Worm (Caenorhabditis elegans) whole organism, L4 larva: ENCODE data around the gene ntp-1.

Source experiments
- F44E2.7 ChIP-seq: fragments of 200-800 bp; sonication (Bioruptor generic); IDR thresholded peaks from 2 replicates; pipeline ENCODE4 v2.1.2; 2022; ENCODE audit warnings: missing genetic modification characterization, missing compliant biosample characterization
- F49E8.2 ChIP-seq: sonication (generic microtip); optimal IDR thresholded peaks from 2 replicates; lab custom pipeline; 2016; ENCODE audit warnings: missing compliant biosample characterization, mild to moderate bottlenecking, missing genetic modification characterization, borderline replicate concordance
- R02D3.7 ChIP-seq: fragments of 150-350 bp; sonication (generic microtip); optimal IDR thresholded peaks from 3 replicates; lab custom pipeline; 2014; ENCODE audit warnings: missing biosample characterization, missing genetic modification characterization
- T26A8.4 ChIP-seq: fragments of 200-800 bp; sonication (Bioruptor generic); IDR thresholded peaks from 2 replicates; pipeline ENCODE4 v1.3.6; 2022; ENCODE audit warnings: missing genetic modification characterization, missing compliant biosample characterization
- Y105C5A.15 ChIP-seq: fragments of 200-800 bp; sonication (Bioruptor generic); IDR thresholded peaks from 2 replicates; pipeline ENCODE4 v1.3.6; 2022; ENCODE audit warnings: missing genetic modification characterization, missing compliant biosample characterization
- Y5F2A.4 ChIP-seq: fragments of 200-800 bp; sonication (Bioruptor generic); optimal IDR thresholded peaks from 2 replicates; lab custom pipeline; 2018; ENCODE audit warnings: mild to moderate bottlenecking, missing genetic modification characterization, missing compliant biosample characterization
- ZK546.5 ChIP-seq, 2 experiments: sonication (generic microtip); optimal IDR thresholded peaks; 2 replicates each; lab custom pipeline; 2017; ENCODE audit warnings: missing biosample characterization in 2 of 2, missing genetic modification characterization in 2 of 2
- aly-2 ChIP-seq: sonication (generic microtip); optimal IDR thresholded peaks from 2 replicates; lab custom pipeline; 2018; ENCODE audit warnings: missing biosample characterization, missing genetic modification characterization
- ceh-20 ChIP-seq: fragments of 200-800 bp; sonication (Bioruptor generic); IDR thresholded peaks from 2 replicates; pipeline ENCODE4 v1.3.6; 2022; ENCODE audit warnings: missing genetic modification reagents, missing genetic modification characterization, missing compliant biosample characterization
- ceh-44 ChIP-seq: fragments of 200-800 bp; sonication (Bioruptor generic); IDR thresholded peaks from 2 replicates; pipeline ENCODE4 v1.3.6; 2022; ENCODE audit warnings: missing genetic modification reagents, missing genetic modification characterization, missing compliant biosample characterization
- ces-1 ChIP-seq: fragments of 150-350 bp; sonication (generic microtip); optimal IDR thresholded peaks from 4 replicates; lab custom pipeline; 2014; ENCODE audit warnings: missing biosample characterization, missing genetic modification reagents, missing genetic modification characterization
- cey-2 ChIP-seq: sonication (generic microtip); optimal IDR thresholded peaks from 3 replicates; lab custom pipeline; 2017; ENCODE audit warnings: missing genetic modification characterization, mild to moderate bottlenecking, missing compliant biosample characterization, antibody characterized with exemption, borderline replicate concordance; ENCODE audit not compliant: insufficient read depth
- ctbp-1 ChIP-seq: fragments of 200-800 bp; sonication (Bioruptor generic); IDR thresholded peaks from 2 replicates; pipeline ENCODE4 v1.3.6; 2022; ENCODE audit warnings: missing genetic modification reagents, missing genetic modification characterization, missing compliant biosample characterization
- daf-12 ChIP-seq: fragments of 150-350 bp; optimal IDR thresholded peaks from 2 replicates; lab custom pipeline; 2014; ENCODE audit warnings: missing biosample characterization, missing genetic modification reagents, missing genetic modification characterization
- daf-8 ChIP-seq: fragments of 200-800 bp; sonication (Bioruptor generic); IDR thresholded peaks from 2 replicates; pipeline ENCODE4 v1.3.6; 2022; ENCODE audit warnings: missing genetic modification characterization, missing compliant biosample characterization
- dmd-6 ChIP-seq: fragments of 200-800 bp; sonication (Bioruptor generic); IDR thresholded peaks from 2 replicates; pipeline ENCODE4 v1.3.6; 2022; ENCODE audit warnings: missing genetic modification reagents, missing genetic modification characterization, missing compliant biosample characterization
- dmd-9 ChIP-seq: fragments of 200-800 bp; sonication (Bioruptor generic); IDR thresholded peaks from 2 replicates; pipeline ENCODE4 v1.3.6; 2022; ENCODE audit warnings: missing genetic modification reagents, missing genetic modification characterization, missing compliant biosample characterization
- duxl-1 ChIP-seq: sonication (generic microtip); optimal IDR thresholded peaks from 2 replicates; lab custom pipeline; 2016; ENCODE audit warnings: mild to moderate bottlenecking, missing genetic modification characterization, moderate library complexity, missing compliant biosample characterization; ENCODE audit not compliant: poor library complexity
- fos-1 ChIP-seq: fragments of 150-350 bp; optimal IDR thresholded peaks from 2 replicates; lab custom pipeline; 2014; ENCODE audit warnings: missing biosample characterization, missing genetic modification characterization
- hlh-30 ChIP-seq: sonication (generic microtip); optimal IDR thresholded peaks from 2 replicates; lab custom pipeline; 2017; ENCODE audit warnings: antibody characterized with exemption, mild to moderate bottlenecking, missing genetic modification characterization, missing compliant biosample characterization; ENCODE audit not compliant: insufficient read depth
- hmg-1.1 ChIP-seq: fragments of 200-800 bp; sonication (Bioruptor generic); IDR thresholded peaks from 2 replicates; pipeline ENCODE4 v1.3.6; 2022; ENCODE audit warnings: missing genetic modification reagents, missing genetic modification characterization, missing compliant biosample characterization
- lin-15B ChIP-seq: fragments of 150-350 bp; sonication (generic microtip); optimal IDR thresholded peaks from 3 replicates; lab custom pipeline; 2014; ENCODE audit warnings: missing biosample characterization, missing genetic modification characterization
- lin-39 ChIP-seq: fragments of 150-350 bp; optimal IDR thresholded peaks from 2 replicates; lab custom pipeline; 2014; ENCODE audit warnings: missing biosample characterization, missing genetic modification reagents, missing genetic modification characterization
- lir-3 ChIP-seq: sonication (generic microtip); optimal IDR thresholded peaks from 2 replicates; lab custom pipeline; 2016; ENCODE audit warnings: mild to moderate bottlenecking, missing genetic modification characterization, missing compliant biosample characterization
- lsy-2 ChIP-seq, 2 experiments: fragments of 150-350 bp in 1 of 2; sonication (generic microtip) in 1 of 2; optimal IDR thresholded peaks; 2 replicates each; lab custom pipeline; 2014 to 2017; ENCODE audit warnings: missing biosample characterization in 2 of 2, missing genetic modification characterization in 2 of 2
- madf-9 ChIP-seq: fragments of 200-800 bp; sonication (Bioruptor generic); conservative IDR thresholded peaks from 2 replicates; pipeline ENCODE4 v1.3.6; 2022; ENCODE audit warnings: missing genetic modification reagents, missing genetic modification characterization, missing compliant biosample characterization
- mdl-1 ChIP-seq, 2 experiments: fragments of 150-350 bp in 1 of 2; sonication (generic microtip) in 1 of 2; optimal IDR thresholded peaks; 2 replicates each; lab custom pipeline; 2014 to 2017; ENCODE audit warnings: missing biosample characterization in 2 of 2, missing genetic modification characterization in 2 of 2
- mep-1 ChIP-seq: fragments of 150-350 bp; sonication (generic microtip); optimal IDR thresholded peaks from 3 replicates; lab custom pipeline; 2014; ENCODE audit warnings: missing biosample characterization, missing genetic modification characterization
- mxl-3 ChIP-seq: fragments of 200-800 bp; sonication (Bioruptor generic); optimal IDR thresholded peaks from 2 replicates; lab custom pipeline; 2018; ENCODE audit warnings: mild to moderate bottlenecking, missing genetic modification characterization, missing compliant biosample characterization
- nhr-102 ChIP-seq: sonication (generic microtip); optimal IDR thresholded peaks from 2 replicates; lab custom pipeline; 2016; ENCODE audit warnings: mild to moderate bottlenecking, missing genetic modification characterization, moderate library complexity, missing compliant biosample characterization
- nhr-25 ChIP-seq: sonication (generic microtip); optimal IDR thresholded peaks from 2 replicates; lab custom pipeline; 2017; ENCODE audit warnings: missing genetic modification characterization, mild to moderate bottlenecking, missing compliant biosample characterization, antibody characterized with exemption, moderate library complexity, borderline replicate concordance; ENCODE audit not compliant: insufficient read depth
- nhr-28 ChIP-seq: fragments of 150-350 bp; optimal IDR thresholded peaks from 2 replicates; lab custom pipeline; 2014; ENCODE audit warnings: missing biosample characterization, missing genetic modification characterization
- php-3 ChIP-seq: fragments of 200-800 bp; sonication (Bioruptor generic); IDR thresholded peaks from 2 replicates; pipeline ENCODE4 v1.3.6; 2022; ENCODE audit warnings: missing genetic modification reagents, missing genetic modification characterization, missing compliant biosample characterization
- skn-1 ChIP-seq: fragments of 150-350 bp; optimal IDR thresholded peaks from 2 replicates; lab custom pipeline; 2014; ENCODE audit warnings: missing biosample characterization, missing genetic modification characterization
- snpc-4 ChIP-seq: fragments of 150-350 bp; optimal IDR thresholded peaks from 2 replicates; lab custom pipeline; 2014; ENCODE audit warnings: missing biosample characterization, missing genetic modification characterization
- spr-1 ChIP-seq: sonication (generic microtip); optimal IDR thresholded peaks from 2 replicates; lab custom pipeline; 2016; ENCODE audit warnings: mild to moderate bottlenecking, missing genetic modification characterization, missing compliant biosample characterization
- spr-3 ChIP-seq: fragments of 200-800 bp; sonication (Bioruptor generic); optimal IDR thresholded peaks from 2 replicates; lab custom pipeline; 2018; ENCODE audit warnings: mild to moderate bottlenecking, missing genetic modification characterization, missing compliant biosample characterization
- vab-7 ChIP-seq: fragments of 200-800 bp; sonication (Bioruptor generic); IDR thresholded peaks from 2 replicates; pipeline ENCODE4 v1.3.6; 2022; ENCODE audit warnings: missing genetic modification reagents, missing genetic modification characterization, missing compliant biosample characterization
- zag-1 ChIP-seq: fragments of 150-350 bp; optimal IDR thresholded peaks from 2 replicates; lab custom pipeline; 2014; ENCODE audit warnings: missing biosample characterization, missing genetic modification characterization
- zfp-3 ChIP-seq: fragments of 200-800 bp; sonication (Bioruptor generic); conservative IDR thresholded peaks from 2 replicates; pipeline ENCODE4 v1.3.6; 2022; ENCODE audit warnings: missing genetic modification reagents, missing genetic modification characterization, missing compliant biosample characterization

The ntp-1 gene

ce11 chrIV:7836491-7836890, 41.9 kb upstream of the ntp-1 start:
- TF ChIP-seq spr-3 (GFP tag; lab: Kevin White, UChicago) (no peak), Y5F2A.4 (GFP tag; lab: Kevin White, UChicago) (no peak), nhr-25 (tag; lab: Kevin White, UChicago) (no peak), ZK546.5 (tag; optimal IDR thresholded peaks at IDR 0.05; lab: Kevin White, UChicago) (no peak), snpc-4 (tag; lab: Kevin White, UChicago) (no peak), Y105C5A.15 (GFP tag; lab: Robert Waterston, UW) (no peak), skn-1 (tag; lab: Kevin White, UChicago) (no peak), lir-3 (no peak), lin-39 (tag; lab: Kevin White, UChicago) (no peak), lin-15B (tag; lab: Kevin White, UChicago) (no peak), daf-12 (tag; lab: Kevin White, UChicago) (no peak), F44E2.7 (no peak), php-3 (GFP tag; lab: Robert Waterston, UW) (no peak), hlh-30 (tag; lab: Kevin White, UChicago) (no peak), ces-1 (GFP tag; lab: Kevin White, UChicago) (no peak), F49E8.2 (tag; lab: Kevin White, UChicago) (no peak), hmg-1.1 (GFP tag; lab: Robert Waterston, UW) (no peak)

- peak in 1 of 2 experiments; percentile 0 for TF ChIP-seq mdl-1 (tag; optimal IDR thresholded peaks at IDR 0.05; lab: Kevin White, UChicago)
- TF ChIP-seq madf-9 (GFP tag; lab: Robert Waterston, UW): no peak
- no peak for TF ChIP-seq dmd-9 (GFP tag; lab: Robert Waterston, UW)
- peak; percentile 47 for TF ChIP-seq nhr-25 (tag; lab: Kevin White, UChicago)
- no peak for TF ChIP-seq vab-7
- no peak for TF ChIP-seq T26A8.4 (GFP tag; lab: Robert Waterston, UW)
- TF ChIP-seq zfp-3 (GFP tag; lab: Robert Waterston, UW): no peak
- no peak for TF ChIP-seq ctbp-1 (GFP tag; lab: Robert Waterston, UW)
- no peak for TF ChIP-seq spr-1 (tag; lab: Kevin White, UChicago)
- no peak for TF ChIP-seq mep-1
- no peak for TF ChIP-seq fos-1 (tag; lab: Kevin White, UChicago)
- TF ChIP-seq aly-2 (tag; lab: Kevin White, UChicago): no peak
- peak; percentile 33 for TF ChIP-seq mxl-3
- no peak for TF ChIP-seq cey-2 (tag; lab: Kevin White, UChicago)
- no peak for TF ChIP-seq ceh-44
- no peak for TF ChIP-seq daf-8 (GFP tag; lab: Robert Waterston, UW)
- TF ChIP-seq duxl-1 (tag; lab: Kevin White, UChicago): no peak
- no peak for TF ChIP-seq nhr-102 (tag; lab: Kevin White, UChicago)
- no peak for TF ChIP-seq ceh-20 (GFP tag; lab: Robert Waterston, UW)
- no peak for TF ChIP-seq zag-1 (tag; lab: Kevin White, UChicago)
- TF ChIP-seq nhr-28 (tag; lab: Kevin White, UChicago): peak; percentile 83
- TF ChIP-seq dmd-6 (GFP tag; lab: Robert Waterston, UW): no peak
- TF ChIP-seq R02D3.7: no peak
- peak in 1 of 2 experiments; percentile 18 for TF ChIP-seq lsy-2 (tag; optimal IDR thresholded peaks at IDR 0.05; lab: Kevin White, UChicago)
- no peak for TF ChIP-seq hlh-30 (tag; lab: Kevin White, UChicago)
- TF ChIP-seq Y105C5A.15 (GFP tag; lab: Robert Waterston, UW): no peak
- TF ChIP-seq php-3 (GFP tag; lab: Robert Waterston, UW): no peak
Measured at ce11 chrIV:7836030-7836429, 41.4 kb upstream of the ntp-1 start.
